Fruit fly (Drosophila melanogaster): ENCODE results near the gene JMJD7.

Gene JMJD7

dm6 chr3L:13450177-13450793, at the start of gene JMJD7, which contains the start of gene CG10738:
JMJD7 (minus strand) TSS chr3L:13450283.
CG10738 (plus strand) TSS chr3L:13450770.
- no peak for TF ChIP-seq h (optimal IDR thresholded peaks at IDR 0.05)

dm6 chr3L:13499531-13499930, 49.4 kb upstream of the JMJD7 start:
- no peak for TF ChIP-seq Sin3A (optimal IDR thresholded peaks at IDR 0.05)
- no peak for TF ChIP-seq insv (optimal IDR thresholded peaks at IDR 0.05)
- no peak for TF ChIP-seq ttk (optimal IDR thresholded peaks at IDR 0.05)
- no peak for TF ChIP-seq Myc (optimal IDR thresholded peaks at IDR 0.05)
- no peak for TF ChIP-seq psq (optimal IDR thresholded peaks at IDR 0.05)
- no peak for TF ChIP-seq h (optimal IDR thresholded peaks at IDR 0.05)

dm6 chr3L:13497720-13498355, 47.8 kb upstream of the JMJD7 start:
- TF ChIP-seq psq (optimal IDR thresholded peaks at IDR 0.05) (no peak), ttk (optimal IDR thresholded peaks at IDR 0.05) (no peak), h (optimal IDR thresholded peaks at IDR 0.05) (no peak), Myc (optimal IDR thresholded peaks at IDR 0.05) (no peak), insv (optimal IDR thresholded peaks at IDR 0.05) (no peak), Sin3A (optimal IDR thresholded peaks at IDR 0.05) (no peak)

- no peak for TF ChIP-seq Myc (optimal IDR thresholded peaks at IDR 0.05)
- no peak for TF ChIP-seq h (optimal IDR thresholded peaks at IDR 0.05)
- no peak for TF ChIP-seq insv (optimal IDR thresholded peaks at IDR 0.05)
- no peak for TF ChIP-seq psq (optimal IDR thresholded peaks at IDR 0.05)
- no peak for TF ChIP-seq Sin3A (optimal IDR thresholded peaks at IDR 0.05)
- TF ChIP-seq ttk (optimal IDR thresholded peaks at IDR 0.05) = no peak
These were observed 45.0 kb upstream of the JMJD7 start for dm6 chr3L:13495065-13495464.

- TF ChIP-seq ttk (optimal IDR thresholded peaks at IDR 0.05) (no peak), Sin3A (optimal IDR thresholded peaks at IDR 0.05) (no peak), psq (optimal IDR thresholded peaks at IDR 0.05) (no peak), Myc (optimal IDR thresholded peaks at IDR 0.05) (no peak), insv (optimal IDR thresholded peaks at IDR 0.05) (no peak), h (optimal IDR thresholded peaks at IDR 0.05) (no peak)
These were observed 44.4 kb upstream of the JMJD7 start for dm6 chr3L:13494363-13495015.

- TF ChIP-seq h (optimal IDR thresholded peaks at IDR 0.05) (no peak), ttk (optimal IDR thresholded peaks at IDR 0.05) (no peak), insv (optimal IDR thresholded peaks at IDR 0.05) (no peak), psq (optimal IDR thresholded peaks at IDR 0.05) (no peak), Myc (optimal IDR thresholded peaks at IDR 0.05) (no peak), Sin3A (optimal IDR thresholded peaks at IDR 0.05) (no peak)
These were observed 40.7 kb upstream of the JMJD7 start for dm6 chr3L:13490689-13491348.

dm6 chr3L:13489193-13489752, 39.2 kb upstream of the JMJD7 start:
- no peak for TF ChIP-seq ttk (optimal IDR thresholded peaks at IDR 0.05)
- no peak for TF ChIP-seq h (optimal IDR thresholded peaks at IDR 0.05)
- TF ChIP-seq psq (optimal IDR thresholded peaks at IDR 0.05) = no peak
- TF ChIP-seq Myc (optimal IDR thresholded peaks at IDR 0.05) = no peak
- no peak for TF ChIP-seq insv (optimal IDR thresholded peaks at IDR 0.05)
- no peak for TF ChIP-seq Sin3A (optimal IDR thresholded peaks at IDR 0.05)

dm6 chr3L:13488129-13488876, 38.2 kb upstream of the JMJD7 start:
- TF ChIP-seq insv (optimal IDR thresholded peaks at IDR 0.05) (no peak), psq (optimal IDR thresholded peaks at IDR 0.05) (no peak), ttk (optimal IDR thresholded peaks at IDR 0.05) (no peak), Sin3A (optimal IDR thresholded peaks at IDR 0.05) (no peak), h (optimal IDR thresholded peaks at IDR 0.05) (no peak), Myc (optimal IDR thresholded peaks at IDR 0.05) (no peak)

- TF ChIP-seq insv (optimal IDR thresholded peaks at IDR 0.05) (no peak), Sin3A (optimal IDR thresholded peaks at IDR 0.05) (no peak), h (optimal IDR thresholded peaks at IDR 0.05) (no peak), ttk (optimal IDR thresholded peaks at IDR 0.05) (no peak), Myc (optimal IDR thresholded peaks at IDR 0.05) (no peak), psq (optimal IDR thresholded peaks at IDR 0.05) (no peak)
These were observed 36.8 kb upstream of the JMJD7 start for dm6 chr3L:13486860-13487404.

dm6 chr3L:13486041-13486859, 36.2 kb upstream of the JMJD7 start, which contains the start of the genes Abp1 and Tgi:
Abp1 (minus strand) TSS chr3L:13486280.
Tgi (plus strand) TSS chr3L:13486797.
- TF ChIP-seq h (optimal IDR thresholded peaks at IDR 0.05) = no peak
- no peak for TF ChIP-seq Sin3A (optimal IDR thresholded peaks at IDR 0.05)
